Worm (Caenorhabditis elegans) whole organism, L1 larva: ENCODE results near the gene tmc-2.

Experiments used
- C16A3.4 ChIP-seq: fragments of 150-350 bp; optimal IDR thresholded peaks from 2 replicates; lab custom pipeline; 2014; ENCODE audit warnings: missing biosample characterization, missing genetic modification characterization
- F16B12.6 ChIP-seq: fragments of 150-350 bp; optimal IDR thresholded peaks from 2 replicates; lab custom pipeline; 2014; ENCODE audit warnings: missing biosample characterization, missing genetic modification characterization
- Y116A8C.19 ChIP-seq: sonication (generic microtip); optimal IDR thresholded peaks from 2 replicates; lab custom pipeline; 2016; ENCODE audit warnings: missing compliant biosample characterization, missing genetic modification characterization, borderline replicate concordance
- alr-1 ChIP-seq: fragments of 200-800 bp; sonication (Bioruptor generic); optimal IDR thresholded peaks from 2 replicates; lab custom pipeline; 2018; ENCODE audit warnings: borderline replicate concordance, mild to moderate bottlenecking, missing genetic modification characterization, missing compliant biosample characterization
- ama-1 ChIP-seq: fragments of 150-350 bp; optimal IDR thresholded peaks from 2 replicates; lab custom pipeline; 2014
- blmp-1 ChIP-seq: fragments of 150-350 bp; optimal IDR thresholded peaks from 2 replicates; lab custom pipeline; 2014; ENCODE audit warnings: missing biosample characterization, missing genetic modification characterization
- ceh-82 ChIP-seq, 3 experiments: fragments of 150-350 bp in 1 of 3; sonication (generic microtip) in 2 of 3; optimal IDR thresholded peaks; 2 replicates each; lab custom pipeline; 2014 to 2017; ENCODE audit warnings: missing biosample characterization in 3 of 3, missing genetic modification characterization in 3 of 3
- ceh-90 ChIP-seq: sonication (generic microtip); optimal IDR thresholded peaks from 2 replicates; lab custom pipeline; 2016; ENCODE audit warnings: missing genetic modification characterization, missing compliant biosample characterization
- dpl-1 ChIP-seq, 3 experiments: fragments of 150-350 bp in 2 of 3; sonication (generic microtip) in 1 of 3; optimal IDR thresholded peaks; 2 replicates each; lab custom pipeline; 2014 to 2017; ENCODE audit warnings: missing biosample characterization in 3 of 3, missing genetic modification characterization in 3 of 3, missing genetic modification reagents in 3 of 3
- egl-27 ChIP-seq, 2 experiments: fragments of 150-350 bp in 1 of 2; sonication (generic microtip); optimal IDR thresholded peaks; 3 replicates each; lab custom pipeline; 2017 to 2018; ENCODE audit warnings: missing biosample characterization in 2 of 2, missing genetic modification characterization in 2 of 2, missing genetic modification reagents in 2 of 2
- elt-2 ChIP-seq: sonication (generic microtip); optimal IDR thresholded peaks from 2 replicates; lab custom pipeline; 2016; ENCODE audit warnings: missing genetic modification characterization, mild to moderate bottlenecking, inconsistent platforms, missing compliant biosample characterization, missing genetic modification reagents
- ets-5 ChIP-seq: fragments of 200-800 bp; sonication (Bioruptor generic); IDR thresholded peaks from 2 replicates; pipeline ENCODE4 v1.3.6; 2022; ENCODE audit warnings: missing genetic modification characterization, missing compliant biosample characterization
- fkh-4 ChIP-seq: sonication (generic microtip); optimal IDR thresholded peaks from 2 replicates; lab custom pipeline; 2016; ENCODE audit warnings: missing compliant biosample characterization, missing genetic modification characterization, borderline replicate concordance
- fkh-8 ChIP-seq: sonication (generic microtip); optimal IDR thresholded peaks from 2 replicates; lab custom pipeline; 2016; ENCODE audit warnings: mild to moderate bottlenecking, missing genetic modification characterization, missing compliant biosample characterization
- hlh-4 ChIP-seq: sonication (generic microtip); optimal IDR thresholded peaks from 2 replicates; lab custom pipeline; 2016; ENCODE audit warnings: mild to moderate bottlenecking, missing genetic modification characterization, missing compliant biosample characterization
- hpl-2 ChIP-seq: fragments of 150-350 bp; optimal IDR thresholded peaks from 2 replicates; lab custom pipeline; 2014; ENCODE audit warnings: missing biosample characterization, missing genetic modification reagents, missing genetic modification characterization
- lin-13 ChIP-seq: fragments of 150-350 bp; optimal IDR thresholded peaks from 2 replicates; lab custom pipeline; 2014; ENCODE audit warnings: missing biosample characterization, missing genetic modification reagents, missing genetic modification characterization
- lin-14 ChIP-seq: fragments of 200-800 bp; sonication (Bioruptor generic); optimal IDR thresholded peaks from 2 replicates; lab custom pipeline; 2018; ENCODE audit warnings: mild to moderate bottlenecking, missing genetic modification characterization, moderate library complexity, missing compliant biosample characterization
- lin-15B ChIP-seq: fragments of 150-350 bp; sonication (generic microtip); optimal IDR thresholded peaks from 3 replicates; lab custom pipeline; 2014; ENCODE audit warnings: missing biosample characterization, missing genetic modification characterization
- lin-39 ChIP-seq: fragments of 150-350 bp; optimal IDR thresholded peaks from 2 replicates; lab custom pipeline; 2014; ENCODE audit warnings: missing biosample characterization, missing genetic modification reagents, missing genetic modification characterization
- lsy-2 ChIP-seq, 2 experiments: fragments of 150-350 bp; optimal IDR thresholded peaks; 2 replicates each; lab custom pipeline; 2014; ENCODE audit warnings: missing biosample characterization in 2 of 2, missing genetic modification characterization in 2 of 2
- mep-1 ChIP-seq: fragments of 150-350 bp; optimal IDR thresholded peaks from 2 replicates; lab custom pipeline; 2014; ENCODE audit warnings: missing biosample characterization, missing genetic modification characterization
- nhr-12 ChIP-seq: sonication (generic microtip); optimal IDR thresholded peaks from 2 replicates; lab custom pipeline; 2017; ENCODE audit warnings: missing biosample characterization, missing genetic modification characterization
- nhr-19 ChIP-seq: fragments of 200-800 bp; sonication (Bioruptor generic); conservative IDR thresholded peaks from 2 replicates; pipeline ENCODE4 v1.3.6; 2022; ENCODE audit warnings: missing genetic modification characterization, missing compliant biosample characterization
- nhr-20 ChIP-seq: sonication (generic microtip); optimal IDR thresholded peaks from 2 replicates; lab custom pipeline; 2016; ENCODE audit warnings: mild to moderate bottlenecking, missing genetic modification characterization, missing compliant biosample characterization
- nhr-28 ChIP-seq: fragments of 150-350 bp; optimal IDR thresholded peaks from 2 replicates; lab custom pipeline; 2014; ENCODE audit warnings: missing biosample characterization, missing genetic modification characterization
- nhr-47 ChIP-seq: sonication (generic microtip); optimal IDR thresholded peaks from 2 replicates; lab custom pipeline; 2016; ENCODE audit warnings: mild to moderate bottlenecking, missing genetic modification characterization, moderate library complexity, missing compliant biosample characterization
- nhr-71 ChIP-seq: sonication (generic microtip); optimal IDR thresholded peaks from 2 replicates; lab custom pipeline; 2016; ENCODE audit warnings: mild to moderate bottlenecking, missing genetic modification characterization, moderate library complexity, missing compliant biosample characterization
- nhr-77 ChIP-seq: fragments of 150-350 bp; optimal IDR thresholded peaks from 2 replicates; lab custom pipeline; 2014; ENCODE audit warnings: missing biosample characterization, missing genetic modification characterization
- nhr-84 ChIP-seq: sonication (generic microtip); optimal IDR thresholded peaks from 2 replicates; lab custom pipeline; 2017; ENCODE audit warnings: missing biosample characterization, missing genetic modification characterization
- nhr-90 ChIP-seq: sonication (generic microtip); optimal IDR thresholded peaks from 2 replicates; lab custom pipeline; 2016; ENCODE audit warnings: mild to moderate bottlenecking, missing genetic modification characterization, missing compliant biosample characterization; ENCODE audit not compliant: poor library complexity
- pax-3 ChIP-seq: fragments of 200-800 bp; sonication (Bioruptor generic); optimal IDR thresholded peaks from 2 replicates; lab custom pipeline; 2018; ENCODE audit warnings: mild to moderate bottlenecking, missing genetic modification characterization, moderate library complexity, missing compliant biosample characterization
- skn-1 ChIP-seq: fragments of 150-350 bp; optimal IDR thresholded peaks from 2 replicates; lab custom pipeline; 2014; ENCODE audit warnings: missing biosample characterization, missing genetic modification characterization
- snu-23 ChIP-seq: sonication (generic microtip); optimal IDR thresholded peaks from 2 replicates; lab custom pipeline; 2016; ENCODE audit warnings: missing genetic modification characterization, missing compliant biosample characterization
- sox-4 ChIP-seq: sonication (generic microtip); optimal IDR thresholded peaks from 2 replicates; lab custom pipeline; 2016; ENCODE audit warnings: missing genetic modification characterization, missing compliant biosample characterization
- swsn-7 ChIP-seq: sonication (generic microtip); optimal IDR thresholded peaks from 2 replicates; lab custom pipeline; 2016; ENCODE audit warnings: missing genetic modification characterization, missing compliant biosample characterization
- tlp-1 ChIP-seq: fragments of 150-350 bp; optimal IDR thresholded peaks from 2 replicates; lab custom pipeline; 2014; ENCODE audit warnings: missing biosample characterization, missing genetic modification characterization
- unc-130 ChIP-seq: fragments of 150-350 bp; optimal IDR thresholded peaks from 2 replicates; lab custom pipeline; 2017; ENCODE audit warnings: missing biosample characterization, missing genetic modification characterization, inconsistent platforms
- unc-86 ChIP-seq: sonication (generic microtip); optimal IDR thresholded peaks from 2 replicates; lab custom pipeline; 2016; ENCODE audit warnings: missing genetic modification characterization, missing compliant biosample characterization
- unc-98 ChIP-seq: fragments of 200-800 bp; sonication (Bioruptor generic); IDR thresholded peaks from 2 replicates; pipeline ENCODE4 v1.3.6; 2022; ENCODE audit warnings: missing genetic modification characterization, missing compliant biosample characterization
- xbp-1 ChIP-seq: sonication (generic microtip); optimal IDR thresholded peaks from 2 replicates; lab custom pipeline; 2016; ENCODE audit warnings: missing genetic modification characterization, missing compliant biosample characterization
- zip-4 ChIP-seq: fragments of 200-800 bp; sonication (Bioruptor generic); optimal IDR thresholded peaks from 2 replicates; lab custom pipeline; 2018; ENCODE audit warnings: mild to moderate bottlenecking, missing genetic modification characterization, moderate library complexity, missing compliant biosample characterization
- ztf-11 ChIP-seq, 2 experiments: sonication (generic microtip); optimal IDR thresholded peaks; 2 replicates each; lab custom pipeline; 2016 to 2017; ENCODE audit warnings: missing genetic modification characterization in 2 of 2, missing biosample characterization in 1 of 2, missing compliant biosample characterization in 1 of 2

The tmc-2 gene

ce11 chrX:9302763-9303162 is 759 bp upstream of the tmc-2 start:
- TF ChIP-seq zip-4 (GFP tag; lab: Kevin White, UChicago) (no peak), egl-27 (tag; optimal IDR thresholded peaks at IDR 0.05; lab: Kevin White, UChicago) (no peak), swsn-7 (tag; lab: Kevin White, UChicago) (no peak), ama-1 (lab: Kevin White, UChicago) (no peak), unc-86 (tag; lab: Kevin White, UChicago) (no peak), ceh-82 (tag; optimal IDR thresholded peaks at IDR 0.05; lab: Kevin White, UChicago) (no peak), unc-98 (GFP tag; lab: Robert Waterston, UW) (no peak), ets-5 (GFP tag; lab: Robert Waterston, UW) (no peak)

ce11 chrX:9311225-9311624 is 7.7 kb downstream of the tmc-2 start, which contains the start of gene H29C22.1:
Gene H29C22.1 (minus strand): TSS chrX:9311325.
- TF ChIP-seq dpl-1 (GFP tag; optimal IDR thresholded peaks at IDR 0.05; lab: Kevin White, UChicago) (no peak), alr-1 (tag; lab: Kevin White, UChicago) (no peak), lin-15B (no peak), ceh-90 (tag; lab: Kevin White, UChicago) (no peak), blmp-1 (tag; lab: Kevin White, UChicago) (no peak), F16B12.6 (no peak), nhr-77 (tag; lab: Kevin White, UChicago) (no peak), mep-1 (tag; lab: Kevin White, UChicago) (no peak), Y116A8C.19 (tag; lab: Kevin White, UChicago) (no peak), hlh-4 (tag; lab: Kevin White, UChicago) (no peak), fkh-4 (no peak), sox-4 (tag; lab: Kevin White, UChicago) (no peak)
- TF ChIP-seq, all 84 proteins: peak for 0

ce11 chrX:9314397-9314796 is 10.9 kb downstream of the tmc-2 start, which contains the start of gene ttr-38:
Gene ttr-38 (minus strand): TSS chrX:9314497.
- TF ChIP-seq lin-39 (tag; lab: Kevin White, UChicago) (no peak), nhr-84 (tag; lab: Kevin White, UChicago) (no peak), tlp-1 (tag; lab: Kevin White, UChicago) (no peak)

- no peak for TF ChIP-seq nhr-20
- no peak for TF ChIP-seq xbp-1 (tag; lab: Kevin White, UChicago)
- TF ChIP-seq C16A3.4 (tag; lab: Kevin White, UChicago), result no peak
- TF ChIP-seq lin-39 (tag; lab: Kevin White, UChicago), result no peak
- no peak for TF ChIP-seq ets-5 (GFP tag; lab: Robert Waterston, UW)
- TF ChIP-seq Y116A8C.19 (tag; lab: Kevin White, UChicago), result no peak
- no peak for TF ChIP-seq nhr-19 (GFP tag; lab: Robert Waterston, UW)
These were observed 15.6 kb downstream of the tmc-2 start, which contains the start of gene npr-7 for ce11 chrX:9319080-9319479. Gene npr-7 (minus strand): TSS chrX:9319180.

ce11 chrX:9324962-9325361 is 21.4 kb downstream of the tmc-2 start:
- no peak for TF ChIP-seq hpl-2 (GFP tag; lab: Kevin White, UChicago)
- TF ChIP-seq nhr-19 (GFP tag; lab: Robert Waterston, UW), result no peak
- TF ChIP-seq unc-130 (tag; lab: Kevin White, UChicago), result no peak
- TF ChIP-seq nhr-77 (tag; lab: Kevin White, UChicago), result no peak
- no peak for TF ChIP-seq tlp-1 (tag; lab: Kevin White, UChicago)
- TF ChIP-seq elt-2, result no peak
- no peak for TF ChIP-seq lin-13 (GFP tag; lab: Kevin White, UChicago)
- no peak for TF ChIP-seq ceh-90 (tag; lab: Kevin White, UChicago)
- TF ChIP-seq nhr-47 (tag; lab: Kevin White, UChicago), result peak; percentile 53
- TF ChIP-seq skn-1 (tag; lab: Kevin White, UChicago), result no peak
- no peak for TF ChIP-seq ztf-11 (tag; optimal IDR thresholded peaks at IDR 0.05; lab: Kevin White, UChicago)
- no peak for TF ChIP-seq nhr-90 (tag; lab: Kevin White, UChicago)
- TF ChIP-seq nhr-71 (tag; lab: Kevin White, UChicago), result peak; percentile 31
- no peak for TF ChIP-seq F16B12.6
- TF ChIP-seq lsy-2 (tag; optimal IDR thresholded peaks at IDR 0.05; lab: Kevin White, UChicago), result no peak
- peak; percentile 51 for TF ChIP-seq lin-14 (GFP tag; lab: Kevin White, UChicago)
- TF ChIP-seq nhr-28 (tag; lab: Kevin White, UChicago), result no peak
- peak; percentile 18 for TF ChIP-seq fkh-8
- no peak for TF ChIP-seq pax-3 (tag; lab: Kevin White, UChicago)
- TF ChIP-seq nhr-12, result no peak
- TF ChIP-seq snu-23 (GFP tag; lab: Kevin White, UChicago), result no peak
- TF ChIP-seq, all 84 proteins: peak for 4
